Fruit fly (Drosophila melanogaster): ENCODE measurements around the gene wg.

wg gene

dm6 chr2L:7363079-7363478 lies 56.1 kb downstream of the wg start, which contains the start of gene Wnt10:
Gene Wnt10, plus strand, starts transcription at chr2L:7363379.
- TF ChIP-seq CG8478 (optimal IDR thresholded peaks at IDR 0.05) (no peak), CTCF (optimal IDR thresholded peaks at IDR 0.05) (no peak)
